Fruit fly (Drosophila melanogaster) whole organism, embryonic: ENCODE measurements around the gene PMP34.

ENCODE experiments used
- Abd-B ChIP-seq: fragments of 200-800 bp; sonication (Bioruptor generic); optimal IDR thresholded peaks from 2 replicates; lab custom pipeline; 2018; ENCODE audit warnings: missing biosample characterization, mild to moderate bottlenecking, missing genetic modification characterization, moderate library complexity
- Ada2b ChIP-seq: fragments of 200-800 bp; sonication (Bioruptor generic); IDR thresholded peaks from 2 replicates; pipeline ENCODE4 v1.3.6; 2022; ENCODE audit warnings: missing biosample characterization, missing genetic modification characterization
- CG1024 ChIP-seq: fragments of 200-800 bp; sonication (Bioruptor generic); IDR thresholded peaks from 2 replicates; pipeline ENCODE4 v1.3.6; 2022; ENCODE audit warnings: missing biosample characterization, missing genetic modification characterization
- CG10431 ChIP-seq: fragments of 200-800 bp; sonication (Bioruptor generic); optimal IDR thresholded peaks from 3 replicates; lab custom pipeline; 2018; ENCODE audit warnings: missing biosample characterization, mild to moderate bottlenecking, missing genetic modification characterization
- CG11456 ChIP-seq: fragments of 200-800 bp; sonication (Bioruptor generic); IDR thresholded peaks from 3 replicates; pipeline ENCODE4 v1.3.6; 2022; ENCODE audit warnings: missing biosample characterization, missing genetic modification characterization
- CG12071 ChIP-seq: fragments of 200-800 bp; sonication (Bioruptor generic); optimal IDR thresholded peaks from 3 replicates; lab custom pipeline; 2018; ENCODE audit warnings: missing biosample characterization, mild to moderate bottlenecking, missing genetic modification characterization
- CG12659 ChIP-seq: fragments of 200-800 bp; sonication (Bioruptor generic); optimal IDR thresholded peaks from 3 replicates; lab custom pipeline; 2017; ENCODE audit warnings: mild to moderate bottlenecking, missing biosample characterization, missing genetic modification reagents, missing genetic modification characterization
- CG14710 ChIP-seq: fragments of 200-800 bp; sonication (Bioruptor generic); optimal IDR thresholded peaks from 3 replicates; lab custom pipeline; 2019; ENCODE audit warnings: missing biosample characterization, mild to moderate bottlenecking, missing genetic modification characterization, moderate library complexity
- CG17359 ChIP-seq: fragments of 200-800 bp; sonication (Bioruptor generic); optimal IDR thresholded peaks from 3 replicates; lab custom pipeline; 2018; ENCODE audit warnings: missing biosample characterization, mild to moderate bottlenecking, missing genetic modification characterization, moderate library complexity
- CG17385 ChIP-seq: fragments of 200-800 bp; sonication (Bioruptor generic); optimal IDR thresholded peaks from 3 replicates; lab custom pipeline; 2018; ENCODE audit warnings: missing biosample characterization, mild to moderate bottlenecking, missing genetic modification characterization
- CG17829 ChIP-seq: fragments of 200-800 bp; optimal IDR thresholded peaks from 2 replicates; lab custom pipeline; 2019; ENCODE audit warnings: missing biosample characterization, mild to moderate bottlenecking, missing genetic modification characterization, moderate library complexity
- CG18476 ChIP-seq: fragments of 200-800 bp; sonication (Bioruptor generic); optimal IDR thresholded peaks from 2 replicates; lab custom pipeline; 2016; ENCODE audit warnings: missing biosample characterization, mild to moderate bottlenecking, missing genetic modification characterization
- CG18764 ChIP-seq: fragments of 200-800 bp; sonication (Bioruptor generic); optimal IDR thresholded peaks from 3 replicates; lab custom pipeline; 2016; ENCODE audit warnings: missing biosample characterization, missing genetic modification characterization
- CG3281 ChIP-seq: fragments of 200-800 bp; sonication (Bioruptor generic); optimal IDR thresholded peaks from 3 replicates; lab custom pipeline; 2017; ENCODE audit warnings: missing biosample characterization, mild to moderate bottlenecking, missing genetic modification characterization
- CG34422 ChIP-seq: fragments of 200-800 bp; sonication (Bioruptor generic); IDR thresholded peaks from 3 replicates; pipeline ENCODE4 v1.3.6; 2022; ENCODE audit warnings: missing biosample characterization, missing genetic modification characterization
- CG3847 ChIP-seq: fragments of 200-800 bp; sonication (Bioruptor generic); IDR thresholded peaks from 2 replicates; pipeline ENCODE4 v1.3.6; 2022; ENCODE audit warnings: missing biosample characterization, missing genetic modification characterization
- CG5245 ChIP-seq: fragments of 200-800 bp; sonication (Bioruptor generic); optimal IDR thresholded peaks from 3 replicates; lab custom pipeline; 2016; ENCODE audit warnings: missing biosample characterization, missing genetic modification characterization
- CrebB ChIP-seq: fragments of 200-800 bp; sonication (Bioruptor generic); optimal IDR thresholded peaks from 3 replicates; lab custom pipeline; 2018; ENCODE audit warnings: missing biosample characterization, mild to moderate bottlenecking, missing genetic modification characterization
- Dll ChIP-seq: fragments of 200-800 bp; sonication (Bioruptor generic); IDR thresholded peaks from 4 replicates; pipeline ENCODE4 v1.3.6; 2022; ENCODE audit warnings: missing biosample characterization, missing genetic modification characterization; ENCODE audit not compliant: partially characterized antibody
- Dp ChIP-seq: fragments of 200-800 bp; sonication (Bioruptor generic); optimal IDR thresholded peaks from 2 replicates; lab custom pipeline; 2018; ENCODE audit warnings: missing biosample characterization, mild to moderate bottlenecking, missing genetic modification characterization, moderate library complexity
- Dref ChIP-seq: fragments of 200-800 bp; sonication (Bioruptor generic); IDR thresholded peaks from 2 replicates; pipeline ENCODE4 v1.3.6; 2022; ENCODE audit warnings: missing biosample characterization, missing genetic modification characterization
- HmgD ChIP-seq: fragments of 200-800 bp; sonication (Bioruptor generic); optimal IDR thresholded peaks from 3 replicates; lab custom pipeline; 2016; ENCODE audit warnings: missing biosample characterization, missing genetic modification characterization
- Lpt ChIP-seq: fragments of >200 bp; optimal IDR thresholded peaks from 2 replicates; lab custom pipeline; 2018; ENCODE audit warnings: missing biosample characterization, missing genetic modification characterization
- Oli ChIP-seq: fragments of 200-800 bp; sonication (Bioruptor generic); optimal IDR thresholded peaks from 2 replicates; lab custom pipeline; 2018; ENCODE audit warnings: missing biosample characterization, mild to moderate bottlenecking, missing genetic modification characterization, moderate library complexity
- Scr ChIP-seq: fragments of 200-800 bp; sonication (Bioruptor generic); IDR thresholded peaks from 2 replicates; pipeline ENCODE4 v1.3.6; 2022; ENCODE audit warnings: missing biosample characterization, missing genetic modification characterization; ENCODE audit not compliant: partially characterized antibody
- Sox100B ChIP-seq: fragments of 200-800 bp; sonication (Bioruptor generic); optimal IDR thresholded peaks from 3 replicates; lab custom pipeline; 2018; ENCODE audit warnings: missing biosample characterization, mild to moderate bottlenecking, missing genetic modification characterization
- Sox102F ChIP-seq: fragments of 200-800 bp; sonication (Bioruptor generic); optimal IDR thresholded peaks from 2 replicates; lab custom pipeline; 2018; ENCODE audit warnings: missing biosample characterization, mild to moderate bottlenecking, missing genetic modification characterization, moderate library complexity
- Spps ChIP-seq: fragments of 200-800 bp; sonication (Bioruptor generic); optimal IDR thresholded peaks from 2 replicates; lab custom pipeline; 2018; ENCODE audit warnings: missing biosample characterization, mild to moderate bottlenecking, missing genetic modification characterization
- Taf1 ChIP-seq: fragments of 200-800 bp; sonication (Bioruptor generic); IDR thresholded peaks from 2 replicates; pipeline ENCODE4 v1.3.6; 2022; ENCODE audit warnings: missing biosample characterization, missing genetic modification characterization
- Vsx1 ChIP-seq: fragments of 200-800 bp; sonication (Bioruptor generic); optimal IDR thresholded peaks from 2 replicates; lab custom pipeline; 2017; ENCODE audit warnings: missing biosample characterization, mild to moderate bottlenecking, missing genetic modification characterization, missing genetic modification reagents
- cato ChIP-seq: fragments of 200-800 bp; sonication (Bioruptor generic); optimal IDR thresholded peaks from 2 replicates; lab custom pipeline; 2016; ENCODE audit warnings: missing biosample characterization, missing genetic modification characterization, borderline replicate concordance
- chm ChIP-seq: fragments of 200-800 bp; sonication (Bioruptor generic); IDR thresholded peaks from 2 replicates; pipeline ENCODE4 v1.3.6; 2022; ENCODE audit warnings: missing biosample characterization, missing genetic modification characterization
- crc ChIP-seq: fragments of 200-800 bp; sonication (Bioruptor generic); optimal IDR thresholded peaks from 2 replicates; lab custom pipeline; 2016; ENCODE audit warnings: missing biosample characterization, missing genetic modification characterization
- fd96Cb ChIP-seq: fragments of 200-800 bp; sonication (Bioruptor generic); optimal IDR thresholded peaks from 2 replicates; lab custom pipeline; 2018; ENCODE audit warnings: missing biosample characterization, mild to moderate bottlenecking, missing genetic modification characterization, moderate library complexity
- ind ChIP-seq: fragments of 200-800 bp; sonication (Bioruptor generic); optimal IDR thresholded peaks from 3 replicates; lab custom pipeline; 2016; ENCODE audit warnings: missing biosample characterization, missing genetic modification characterization
- mirr ChIP-seq: fragments of 200-800 bp; sonication (Bioruptor generic); optimal IDR thresholded peaks from 3 replicates; lab custom pipeline; 2018; ENCODE audit warnings: missing biosample characterization, mild to moderate bottlenecking, missing genetic modification characterization
- nerfin-1 ChIP-seq: fragments of 200-800 bp; sonication (Bioruptor generic); optimal IDR thresholded peaks from 3 replicates; lab custom pipeline; 2019; ENCODE audit warnings: missing biosample characterization, mild to moderate bottlenecking, missing genetic modification characterization, moderate library complexity
- odd ChIP-seq: fragments of 200-800 bp; sonication (Bioruptor generic); optimal IDR thresholded peaks from 2 replicates; lab custom pipeline; 2017; ENCODE audit warnings: missing biosample characterization, mild to moderate bottlenecking, missing genetic modification characterization
- pnt ChIP-seq: fragments of 200-800 bp; sonication (Bioruptor generic); optimal IDR thresholded peaks from 3 replicates; lab custom pipeline; 2016; ENCODE audit warnings: missing biosample characterization, missing genetic modification characterization
- prd ChIP-seq, 3 experiments: fragments of >200 bp in 2 of 3; fragments of 200-800 bp in 1 of 3; sonication (Bioruptor generic) in 1 of 3; optimal IDR thresholded peaks in 2 of 3; IDR thresholded peaks in 1 of 3; 2 replicates in 2 of 3; 3 replicates in 1 of 3; pipeline versions ENCODE4 v1.3.6 to Lab custom; 2017 to 2022; ENCODE audit warnings: missing biosample characterization in 1 of 3, missing genetic modification characterization in 1 of 3
- row ChIP-seq: fragments of 200-800 bp; sonication (Bioruptor generic); IDR thresholded peaks from 3 replicates; pipeline ENCODE4 v1.3.6; 2022; ENCODE audit warnings: missing biosample characterization, missing genetic modification characterization
- sens ChIP-seq: fragments of 200-800 bp; sonication (Bioruptor generic); peaks from one replicate; lab custom pipeline; 2016; ENCODE audit warnings: missing biosample characterization, missing genetic modification characterization
- so ChIP-seq: fragments of 200-800 bp; sonication (Bioruptor generic); IDR thresholded peaks from 3 replicates; pipeline ENCODE4 v1.3.6; 2022; ENCODE audit warnings: missing biosample characterization, missing genetic modification characterization
- sug ChIP-seq: fragments of 200-800 bp; optimal IDR thresholded peaks from 2 replicates; lab custom pipeline; 2019; ENCODE audit warnings: missing biosample characterization, mild to moderate bottlenecking, missing genetic modification characterization, moderate library complexity
- tgo ChIP-seq: fragments of 200-800 bp; sonication (Bioruptor generic); IDR thresholded peaks from 3 replicates; pipeline ENCODE4 v1.3.6; 2022; ENCODE audit warnings: missing biosample characterization, missing genetic modification characterization
- ttk ChIP-seq: fragments of 200-800 bp; sonication (Bioruptor generic); IDR thresholded peaks from 2 replicates; pipeline ENCODE4 v2.1.2; 2022; ENCODE audit warnings: missing biosample characterization, missing genetic modification characterization
- twi ChIP-seq: fragments of 200-800 bp; optimal IDR thresholded peaks from 2 replicates; lab custom pipeline; 2019; ENCODE audit warnings: missing biosample characterization, mild to moderate bottlenecking, missing genetic modification characterization, moderate library complexity
- unpg ChIP-seq: fragments of 200-800 bp; sonication (Bioruptor generic); optimal IDR thresholded peaks from 3 replicates; lab custom pipeline; 2018; ENCODE audit warnings: missing biosample characterization, mild to moderate bottlenecking, missing genetic modification characterization, moderate library complexity
- zf30C ChIP-seq: fragments of 200-800 bp; sonication (Bioruptor generic); optimal IDR thresholded peaks from 3 replicates; lab custom pipeline; 2018; ENCODE audit warnings: missing biosample characterization, mild to moderate bottlenecking, missing genetic modification characterization

Gene PMP34

dm6 chr3L:4353657-4354075 is 35.1 kb downstream of the PMP34 start (continued):
- TF ChIP-seq CG10431 (GFP tag; lab: Kevin White, UChicago) (no peak), CG5245 (GFP tag; lab: Kevin White, UChicago) (no peak), twi (tag; lab: Kevin White, UChicago) (no peak), CG34422 (GFP tag; lab: Robert Waterston, UW) (no peak), Dp (GFP tag; lab: Kevin White, UChicago) (no peak), CG17829 (tag; lab: Kevin White, UChicago) (peak; percentile 10), Taf1 (no peak), Sox102F (peak; percentile 35), crc (GFP tag; lab: Kevin White, UChicago) (no peak), chm (GFP tag; lab: Robert Waterston, UW) (no peak), Lpt (no peak), cato (GFP tag; lab: Kevin White, UChicago) (no peak), unpg (GFP tag; lab: Kevin White, UChicago) (peak; percentile 17), sug (tag; lab: Kevin White, UChicago) (peak; percentile 7), pnt (GFP tag; lab: Kevin White, UChicago) (peak; percentile 20), Dref (GFP tag; lab: Robert Waterston, UW) (no peak), tgo (GFP tag; lab: Robert Waterston, UW) (no peak; the same call in 2 of the 3 replicates), CG14710 (no peak), Abd-B (GFP tag; lab: Kevin White, UChicago) (peak; percentile 11), CG17359 (tag; lab: Kevin White, UChicago) (peak; percentile 56), so (GFP tag; lab: Robert Waterston, UW) (0 out of 3 replicates have a peak, but pooled peaks have one; percentile 31), CG12659 (GFP tag; lab: Kevin White, UChicago) (peak; percentile 24), Scr (GFP tag; lab: Robert Waterston, UW) (no peak), nerfin-1 (peak; percentile 46), Spps (tag; lab: Kevin White, UChicago) (no peak), CG12071 (GFP tag; lab: Kevin White, UChicago) (peak; percentile 65), Vsx1 (peak; percentile 12), CG3281 (GFP tag; lab: Kevin White, UChicago) (peak; percentile 30), Sox100B (GFP tag; lab: Kevin White, UChicago) (peak; percentile 46), CG3847 (no peak), ttk (GFP tag; lab: Robert Waterston, UW) (no peak), prd (optimal IDR thresholded peaks at IDR 0.05; lab: Kevin White, UChicago) (no peak), prd (GFP tag; IDR thresholded peaks at IDR 0.05; lab: Robert Waterston, UW) (no peak), HmgD (GFP tag; lab: Kevin White, UChicago) (no peak), Oli (tag; lab: Kevin White, UChicago) (peak; percentile 36), Ada2b (GFP tag; lab: Robert Waterston, UW) (peak; percentile 34; the same call in 1 of the 2 replicates), CG1024 (GFP tag; lab: Robert Waterston, UW) (no peak)

dm6 chr3L:4354898-4355627 is 36.5 kb downstream of the PMP34 start:
- TF ChIP-seq nerfin-1: peak; percentile 18
- peak; percentile 13 for TF ChIP-seq fd96Cb (tag; lab: Kevin White, UChicago)
- peak; percentile 41 for TF ChIP-seq CG17385 (GFP tag; lab: Kevin White, UChicago)
- TF ChIP-seq CG12659 (GFP tag; lab: Kevin White, UChicago): peak; percentile 51
- TF ChIP-seq row (GFP tag; lab: Robert Waterston, UW): peak; percentile 45
- TF ChIP-seq CG18476 (GFP tag; lab: Kevin White, UChicago): peak; percentile 14
- no peak for TF ChIP-seq Dll (GFP tag; lab: Robert Waterston, UW)
- peak; percentile 56 for TF ChIP-seq Sox102F
- no peak for TF ChIP-seq ind (GFP tag; lab: Kevin White, UChicago)
- TF ChIP-seq zf30C (GFP tag; lab: Kevin White, UChicago): no peak
- peak; percentile 80 for TF ChIP-seq sens (GFP tag; lab: Kevin White, UChicago)
- TF ChIP-seq mirr (GFP tag; lab: Kevin White, UChicago): peak; percentile 32
- peak; percentile 40 for TF ChIP-seq CrebB
- peak; percentile 37 for TF ChIP-seq odd
- TF ChIP-seq CG18764 (GFP tag; lab: Kevin White, UChicago): no peak
- no peak for TF ChIP-seq CG11456
